Fruit fly (Drosophila melanogaster): Measurements from ENCODE around the gene Mfe2.
A peak's percentile ranks its signal among the peaks of the same experiment; 100 is the strongest.

- TF ChIP-seq CG14711 (tag; optimal IDR thresholded peaks at IDR 0.05) (peak; percentile 17), CG5204 (GFP tag; optimal IDR thresholded peaks at IDR 0.05) (no peak), bab1 (GFP tag; optimal IDR thresholded peaks at IDR 0.05) (peak; percentile 50), CG33017 (tag; optimal IDR thresholded peaks at IDR 0.05) (no peak), cic (GFP tag; optimal IDR thresholded peaks at IDR 0.05) (no peak), Crg-1 (GFP tag; optimal IDR thresholded peaks at IDR 0.05) (no peak), pad (GFP tag; optimal IDR thresholded peaks at IDR 0.05) (no peak), CG7045 (GFP tag; optimal IDR thresholded peaks at IDR 0.05) (no peak), toe (GFP tag; optimal IDR thresholded peaks at IDR 0.05) (no peak), kay (GFP tag; ENCODE audit: borderline replicate concordance) (no peak)
These were observed 52.3 kb downstream of the Mfe2 start, which contains the start of the genes CG9917 and CG32579 for dm6 chrX:16323063-16323462.

Measured in whole organism, adult.